Fruit fly (Drosophila melanogaster) whole organism, embryonic: ENCODE results near the gene CG14212.

ENCODE experiments used
- Bteb2 ChIP-seq: fragments of 200-800 bp; sonication (Bioruptor generic); optimal IDR thresholded peaks from 2 replicates; lab custom pipeline; 2016; ENCODE audit warnings: missing biosample characterization, missing genetic modification characterization
- CG10209 ChIP-seq: fragments of 200-800 bp; sonication (Bioruptor generic); optimal IDR thresholded peaks from 3 replicates; lab custom pipeline; 2017; ENCODE audit warnings: missing biosample characterization, mild to moderate bottlenecking, missing genetic modification characterization, missing genetic modification reagents
- CG10366 ChIP-seq: fragments of 200-800 bp; sonication (Bioruptor generic); IDR thresholded peaks from 2 replicates; pipeline ENCODE4 v1.3.6; 2022; ENCODE audit warnings: missing biosample characterization, missing genetic modification characterization
- CG11504 ChIP-seq: fragments of 200-800 bp; sonication (Bioruptor generic); optimal IDR thresholded peaks from 3 replicates; lab custom pipeline; 2019; ENCODE audit warnings: missing biosample characterization, mild to moderate bottlenecking, missing genetic modification characterization, moderate library complexity
- CG17612 ChIP-seq: fragments of 200-800 bp; sonication (Bioruptor generic); IDR thresholded peaks from 2 replicates; pipeline ENCODE4 v1.3.6; 2022; ENCODE audit warnings: missing biosample characterization, missing genetic modification characterization
- CG2120 ChIP-seq: fragments of 200-800 bp; sonication (Bioruptor generic); optimal IDR thresholded peaks from 3 replicates; lab custom pipeline; 2016; ENCODE audit warnings: missing biosample characterization, missing genetic modification characterization
- CG31224 ChIP-seq: fragments of 200-800 bp; sonication (Bioruptor generic); IDR thresholded peaks from 2 replicates; pipeline ENCODE4 v1.3.6; 2022; ENCODE audit warnings: missing biosample characterization, missing genetic modification characterization
- CG3281 ChIP-seq: fragments of 200-800 bp; sonication (Bioruptor generic); optimal IDR thresholded peaks from 3 replicates; lab custom pipeline; 2017; ENCODE audit warnings: missing biosample characterization, mild to moderate bottlenecking, missing genetic modification characterization
- CG33213 ChIP-seq: fragments of 200-800 bp; sonication (Bioruptor generic); optimal IDR thresholded peaks from 3 replicates; lab custom pipeline; 2016; ENCODE audit warnings: missing biosample characterization, missing genetic modification characterization
- CG4404 ChIP-seq: fragments of 200-800 bp; sonication (Bioruptor generic); IDR thresholded peaks from 2 replicates; pipeline ENCODE4 v1.3.6; 2022; ENCODE audit warnings: missing biosample characterization, missing genetic modification characterization
- CG4617 ChIP-seq: fragments of 200-800 bp; sonication (Bioruptor generic); optimal IDR thresholded peaks from 3 replicates; lab custom pipeline; 2016; ENCODE audit warnings: missing biosample characterization, missing genetic modification characterization, borderline replicate concordance
- CG5180 ChIP-seq: fragments of 200-800 bp; sonication (Bioruptor generic); optimal IDR thresholded peaks from 3 replicates; lab custom pipeline; 2017; ENCODE audit warnings: missing biosample characterization, missing genetic modification characterization, mild to moderate bottlenecking, moderate library complexity, missing genetic modification reagents
- CG6654 ChIP-seq: fragments of 200-800 bp; sonication (Bioruptor generic); optimal IDR thresholded peaks from 2 replicates; lab custom pipeline; 2017; ENCODE audit warnings: missing biosample characterization, mild to moderate bottlenecking, missing genetic modification characterization
- CG9215 ChIP-seq: fragments of 200-800 bp; sonication (Bioruptor generic); IDR thresholded peaks from 2 replicates; pipeline ENCODE4 v1.3.6; 2022; ENCODE audit warnings: missing biosample characterization, missing genetic modification characterization
- Camta ChIP-seq: fragments of 200-800 bp; sonication (Bioruptor generic); optimal IDR thresholded peaks from 2 replicates; lab custom pipeline; 2016; ENCODE audit warnings: missing biosample characterization, missing genetic modification characterization
- D ChIP-seq, 2 experiments: fragments of 200-800 bp in 1 of 2; fragments of >200 bp in 1 of 2; sonication (Bioruptor generic) in 1 of 2; optimal IDR thresholded peaks; 2 replicates in 1 of 2; 3 replicates in 1 of 2; lab custom pipeline; 2017; ENCODE audit warnings: mild to moderate bottlenecking in 1 of 2, missing biosample characterization in 1 of 2, missing genetic modification characterization in 1 of 2, missing genetic modification reagents in 1 of 2
- Dbx ChIP-seq: fragments of 200-800 bp; sonication (Bioruptor generic); IDR thresholded peaks from 3 replicates; pipeline ENCODE4 v1.3.6; 2022; ENCODE audit warnings: missing biosample characterization, missing genetic modification characterization
- Doc2 ChIP-seq: fragments of 200-800 bp; sonication (Bioruptor generic); IDR thresholded peaks from 2 replicates; pipeline ENCODE4 v1.3.6; 2022; ENCODE audit warnings: missing biosample characterization, missing genetic modification characterization
- Doc3 ChIP-seq: fragments of 200-800 bp; sonication (Bioruptor generic); IDR thresholded peaks from 3 replicates; pipeline ENCODE4 v1.3.6; 2022; ENCODE audit warnings: missing biosample characterization, missing genetic modification characterization; ENCODE audit not compliant: partially characterized antibody
- Eip74EF ChIP-seq, 2 experiments: fragments of 200-800 bp in 1 of 2; fragments of >200 bp in 1 of 2; sonication (Bioruptor generic) in 1 of 2; optimal IDR thresholded peaks; 2 replicates each; lab custom pipeline; 2017 to 2019; ENCODE audit warnings: missing biosample characterization in 2 of 2, missing genetic modification characterization in 2 of 2, mild to moderate bottlenecking in 1 of 2, moderate library complexity in 1 of 2
- HLH4C ChIP-seq: fragments of 200-800 bp; sonication (Bioruptor generic); IDR thresholded peaks from 3 replicates; pipeline ENCODE4 v1.3.6; 2022; ENCODE audit warnings: missing biosample characterization, missing genetic modification characterization; ENCODE audit not compliant: partially characterized antibody
- HLH54F ChIP-seq: fragments of 200-800 bp; sonication (Bioruptor generic); optimal IDR thresholded peaks from 3 replicates; lab custom pipeline; 2016; ENCODE audit warnings: missing biosample characterization, missing genetic modification characterization
- HmgD ChIP-seq: fragments of 200-800 bp; sonication (Bioruptor generic); optimal IDR thresholded peaks from 3 replicates; lab custom pipeline; 2016; ENCODE audit warnings: missing biosample characterization, missing genetic modification characterization
- Hr51 ChIP-seq, 2 experiments: fragments of 200-800 bp; sonication (Bioruptor generic); optimal IDR thresholded peaks; 2 replicates in 1 of 2; 3 replicates in 1 of 2; lab custom pipeline; 2016 to 2018; ENCODE audit warnings: missing biosample characterization in 2 of 2, missing genetic modification characterization in 2 of 2, mild to moderate bottlenecking in 1 of 2, moderate library complexity in 1 of 2
- Kr ChIP-seq: fragments of 200-800 bp; sonication (Bioruptor generic); optimal IDR thresholded peaks from 2 replicates; lab custom pipeline; 2017; ENCODE audit warnings: missing biosample characterization, mild to moderate bottlenecking, missing genetic modification characterization
- Lpt ChIP-seq: fragments of >200 bp; optimal IDR thresholded peaks from 2 replicates; lab custom pipeline; 2018; ENCODE audit warnings: missing biosample characterization, missing genetic modification characterization
- Neu2 ChIP-seq: fragments of 200-800 bp; sonication (Bioruptor generic); optimal IDR thresholded peaks from 3 replicates; lab custom pipeline; 2016; ENCODE audit warnings: missing biosample characterization, missing genetic modification characterization, borderline replicate concordance
- Ptx1 ChIP-seq: fragments of 200-800 bp; sonication (Bioruptor generic); IDR thresholded peaks from 2 replicates; pipeline ENCODE4 v1.3.6; 2022; ENCODE audit warnings: missing biosample characterization, missing genetic modification characterization
- Taf1 ChIP-seq: fragments of 200-800 bp; sonication (Bioruptor generic); IDR thresholded peaks from 2 replicates; pipeline ENCODE4 v1.3.6; 2022; ENCODE audit warnings: missing biosample characterization, missing genetic modification characterization
- aop ChIP-seq: fragments of 200-800 bp; sonication (Bioruptor generic); IDR thresholded peaks from 2 replicates; pipeline ENCODE4 v1.3.6; 2022; ENCODE audit warnings: missing biosample characterization, missing genetic modification characterization
- az2 ChIP-seq: fragments of 200-800 bp; sonication (Bioruptor generic); optimal IDR thresholded peaks from 3 replicates; lab custom pipeline; 2016; ENCODE audit warnings: missing biosample characterization, missing genetic modification characterization
- dimm ChIP-seq: fragments of 200-800 bp; sonication (Bioruptor generic); IDR thresholded peaks from 2 replicates; pipeline ENCODE4 v1.3.6; 2022; ENCODE audit warnings: missing biosample characterization, missing genetic modification characterization
- dmrt11E ChIP-seq: fragments of 200-800 bp; sonication (Bioruptor generic); optimal IDR thresholded peaks from 3 replicates; lab custom pipeline; 2018; ENCODE audit warnings: missing biosample characterization, mild to moderate bottlenecking, missing genetic modification characterization, moderate library complexity
- dysf ChIP-seq: fragments of 200-800 bp; sonication (Bioruptor generic); IDR thresholded peaks from 3 replicates; pipeline ENCODE4 v1.3.6; 2022; ENCODE audit warnings: missing biosample characterization, missing genetic modification characterization
- emc ChIP-seq: fragments of 200-800 bp; sonication (Bioruptor generic); optimal IDR thresholded peaks from 2 replicates; lab custom pipeline; 2016; ENCODE audit warnings: missing biosample characterization, missing genetic modification characterization
- fd3F ChIP-seq: fragments of 200-800 bp; sonication (Bioruptor generic); optimal IDR thresholded peaks from 2 replicates; lab custom pipeline; 2018; ENCODE audit warnings: missing biosample characterization, mild to moderate bottlenecking, missing genetic modification characterization, moderate library complexity
- gro ChIP-seq: fragments of 200-800 bp; sonication (Bioruptor generic); optimal IDR thresholded peaks from 2 replicates; lab custom pipeline; 2016; ENCODE audit warnings: missing biosample characterization, missing genetic modification characterization
- her ChIP-seq: fragments of 200-800 bp; sonication (Bioruptor generic); optimal IDR thresholded peaks from 2 replicates; lab custom pipeline; 2016; ENCODE audit warnings: missing biosample characterization, missing genetic modification characterization
- lilli ChIP-seq: fragments of 200-800 bp; sonication (Bioruptor generic); optimal IDR thresholded peaks from 3 replicates; lab custom pipeline; 2016; ENCODE audit warnings: missing biosample characterization, missing genetic modification characterization
- lmd ChIP-seq: fragments of 200-800 bp; sonication (Bioruptor generic); IDR thresholded peaks from 2 replicates; pipeline ENCODE4 v1.3.6; 2022; ENCODE audit warnings: missing biosample characterization, missing genetic modification characterization
- lov ChIP-seq, 2 experiments: fragments of 200-800 bp in 1 of 2; fragments of >200 bp in 1 of 2; sonication (Bioruptor generic) in 1 of 2; IDR thresholded peaks in 1 of 2; optimal IDR thresholded peaks in 1 of 2; 2 replicates in 1 of 2; 3 replicates in 1 of 2; pipeline versions ENCODE4 v1.3.6 to Lab custom; 2017 to 2022; ENCODE audit warnings: missing biosample characterization in 1 of 2, missing genetic modification characterization in 1 of 2
- nerfin-2 ChIP-seq: fragments of 200-800 bp; sonication (Bioruptor generic); IDR thresholded peaks from 2 replicates; pipeline ENCODE4 v1.3.6; 2022; ENCODE audit warnings: missing biosample characterization, missing genetic modification characterization; ENCODE audit not compliant: partially characterized antibody
- pb ChIP-seq: fragments of 200-800 bp; sonication (Bioruptor generic); optimal IDR thresholded peaks from 3 replicates; lab custom pipeline; 2016; ENCODE audit warnings: missing biosample characterization, missing genetic modification characterization
- salm ChIP-seq: fragments of 200-800 bp; sonication (Bioruptor generic); optimal IDR thresholded peaks from 2 replicates; lab custom pipeline; 2018; ENCODE audit warnings: missing biosample characterization, mild to moderate bottlenecking, missing genetic modification characterization
- schlank ChIP-seq: fragments of 200-800 bp; sonication (Bioruptor generic); optimal IDR thresholded peaks from 2 replicates; lab custom pipeline; 2018; ENCODE audit warnings: missing biosample characterization, mild to moderate bottlenecking, missing genetic modification characterization
- sima ChIP-seq: fragments of 200-800 bp; sonication (Bioruptor generic); optimal IDR thresholded peaks from 2 replicates; lab custom pipeline; 2016; ENCODE audit warnings: missing biosample characterization, missing genetic modification characterization
- slp2 ChIP-seq: fragments of 200-800 bp; sonication (Bioruptor generic); optimal IDR thresholded peaks from 2 replicates; lab custom pipeline; 2016; ENCODE audit warnings: missing biosample characterization, missing genetic modification characterization
- tap ChIP-seq: fragments of 200-800 bp; optimal IDR thresholded peaks from 3 replicates; lab custom pipeline; 2019; ENCODE audit warnings: missing biosample characterization, mild to moderate bottlenecking, missing genetic modification characterization, moderate library complexity

CG14212 gene

dm6 chrX:19597684-19598363 lies 27.7 kb upstream of the CG14212 start, which contains the start of gene RpS10b (continued):
- peak; percentile 95 for TF ChIP-seq HLH4C (GFP tag; lab: Robert Waterston, UW)
- peak; percentile 73 for TF ChIP-seq Camta
- peak; percentile 67 for TF ChIP-seq az2
- TF ChIP-seq nerfin-2 (GFP tag; lab: Robert Waterston, UW): peak; percentile 86
- peak; percentile 81 for TF ChIP-seq dysf (GFP tag; lab: Robert Waterston, UW)
- TF ChIP-seq Bteb2: peak; percentile 85
- TF ChIP-seq emc (GFP tag; lab: Kevin White, UChicago): peak; percentile 84
- peak; percentile 93 for TF ChIP-seq pb (GFP tag; lab: Kevin White, UChicago)
- peak; percentile 84 for TF ChIP-seq CG5180 (GFP tag; lab: Kevin White, UChicago)
- peak; percentile 80 for TF ChIP-seq HmgD (GFP tag; lab: Kevin White, UChicago)
- TF ChIP-seq Hr51 (GFP tag; optimal IDR thresholded peaks at IDR 0.05; lab: Kevin White, UChicago): peak; percentile 78
- TF ChIP-seq CG2120: peak; percentile 65
- TF ChIP-seq schlank (tag; lab: Kevin White, UChicago): peak; percentile 91
- peak; percentile 77 for TF ChIP-seq CG11504
- peak; percentile 71 for TF ChIP-seq CG10366
- peak; percentile 28 for TF ChIP-seq lilli (GFP tag; lab: Kevin White, UChicago)
- TF ChIP-seq CG4404 (GFP tag; lab: Robert Waterston, UW): 0 out of 2 replicates have a peak, but pooled peaks have one; percentile 39
- TF ChIP-seq sima (GFP tag; lab: Kevin White, UChicago): peak; percentile 84
- no peak for TF ChIP-seq Doc2
- TF ChIP-seq salm (tag; lab: Kevin White, UChicago): peak; percentile 83
- peak; percentile 91 for TF ChIP-seq slp2 (GFP tag; lab: Kevin White, UChicago)
- peak; percentile 85 for TF ChIP-seq dmrt11E (tag; lab: Kevin White, UChicago)
- TF ChIP-seq CG4617: peak; percentile 57
- no peak; the same call in 1 of the 2 replicates for TF ChIP-seq Taf1
- TF ChIP-seq CG3281 (GFP tag; lab: Kevin White, UChicago): peak; percentile 94
- peak; percentile 89 for TF ChIP-seq Doc3 (GFP tag; lab: Robert Waterston, UW)
- TF ChIP-seq HLH54F (GFP tag; lab: Kevin White, UChicago): peak; percentile 85
- peak; percentile 60; the same call in 1 of the 2 replicates for TF ChIP-seq CG17612 (GFP tag; lab: Robert Waterston, UW)
- TF ChIP-seq CG33213 (GFP tag; lab: Kevin White, UChicago): peak; percentile 87
- TF ChIP-seq Eip74EF (GFP tag; optimal IDR thresholded peaks at IDR 0.05; lab: Kevin White, UChicago): peak in 1 of 2 experiments; percentile 87
- TF ChIP-seq fd3F: peak; percentile 77
- TF ChIP-seq gro: peak; percentile 91
- TF ChIP-seq CG31224: peak; percentile 59
- TF ChIP-seq Kr (GFP tag; lab: Kevin White, UChicago): peak; percentile 88
- peak; percentile 42 for TF ChIP-seq CG9215 (GFP tag; lab: Robert Waterston, UW)
- TF ChIP-seq Neu2 (GFP tag; lab: Kevin White, UChicago): peak; percentile 80
- TF ChIP-seq Ptx1 (GFP tag; lab: Robert Waterston, UW): peak; percentile 61
- peak; percentile 60 for TF ChIP-seq tap (tag; lab: Kevin White, UChicago)
- peak; percentile 84 for TF ChIP-seq her (GFP tag; lab: Kevin White, UChicago)
- TF ChIP-seq D (optimal IDR thresholded peaks at IDR 0.05; lab: Kevin White, UChicago): peak; percentile 56
- peak; percentile 90 for TF ChIP-seq D (GFP tag; optimal IDR thresholded peaks at IDR 0.05; lab: Kevin White, UChicago)
- TF ChIP-seq aop (GFP tag; lab: Robert Waterston, UW): no peak
- TF ChIP-seq lov (optimal IDR thresholded peaks at IDR 0.05; lab: Kevin White, UChicago): no peak
- peak; percentile 89 for TF ChIP-seq lov (GFP tag; IDR thresholded peaks at IDR 0.05; lab: Robert Waterston, UW)
- peak; percentile 77 for TF ChIP-seq CG6654 (GFP tag; lab: Kevin White, UChicago)
- TF ChIP-seq Dbx (GFP tag; lab: Robert Waterston, UW): peak; percentile 81
- TF ChIP-seq Lpt (GFP tag; lab: Kevin White, UChicago): no peak
- peak; percentile 92 for TF ChIP-seq CG10209
- peak; percentile 46; the same call in 1 of the 2 replicates for TF ChIP-seq dimm (GFP tag; lab: Robert Waterston, UW)
- TF ChIP-seq lmd (GFP tag; lab: Robert Waterston, UW): peak; percentile 65
